Worm (Caenorhabditis elegans) whole organism, L3 larva: ENCODE results near the gene mksr-2.
A peak's percentile ranks its signal among the peaks of the same experiment; 100 is the strongest.

Experiments used
- R02D3.7 ChIP-seq: fragments of 150-350 bp; optimal IDR thresholded peaks from 2 replicates; lab custom pipeline; 2014; ENCODE audit warnings: missing biosample characterization, missing genetic modification characterization
- ZK546.5 ChIP-seq: sonication (generic microtip); optimal IDR thresholded peaks from 2 replicates; lab custom pipeline; 2017; ENCODE audit warnings: missing biosample characterization, missing genetic modification characterization
- aly-2 ChIP-seq: fragments of 150-350 bp; optimal IDR thresholded peaks from 2 replicates; lab custom pipeline; 2014; ENCODE audit warnings: missing biosample characterization, missing genetic modification characterization
- ama-1 ChIP-seq: fragments of 150-350 bp; optimal IDR thresholded peaks from 2 replicates; lab custom pipeline; 2018
- ceh-28 ChIP-seq: fragments of 150-350 bp; optimal IDR thresholded peaks from 2 replicates; lab custom pipeline; 2014; ENCODE audit warnings: missing biosample characterization, missing genetic modification reagents, missing genetic modification characterization
- ceh-82 ChIP-seq: fragments of 150-350 bp; optimal IDR thresholded peaks from 2 replicates; lab custom pipeline; 2014; ENCODE audit warnings: missing biosample characterization, missing genetic modification characterization
- daf-12 ChIP-seq: fragments of 150-350 bp; optimal IDR thresholded peaks from 2 replicates; lab custom pipeline; 2014; ENCODE audit warnings: missing biosample characterization, missing genetic modification reagents, missing genetic modification characterization
- egl-27 ChIP-seq: sonication (generic microtip); optimal IDR thresholded peaks from 4 replicates; lab custom pipeline; 2017; ENCODE audit warnings: missing biosample characterization, missing genetic modification reagents, missing genetic modification characterization
- egl-5 ChIP-seq: fragments of 150-350 bp; optimal IDR thresholded peaks from 2 replicates; lab custom pipeline; 2017; ENCODE audit warnings: missing biosample characterization, missing genetic modification reagents, missing genetic modification characterization, inconsistent platforms
- elt-1 ChIP-seq: fragments of 150-350 bp; optimal IDR thresholded peaks from 2 replicates; lab custom pipeline; 2014; ENCODE audit warnings: missing biosample characterization, missing genetic modification characterization
- elt-2 ChIP-seq: sonication (generic microtip); optimal IDR thresholded peaks from 2 replicates; lab custom pipeline; 2016; ENCODE audit warnings: missing genetic modification reagents, mild to moderate bottlenecking, missing genetic modification characterization, missing compliant biosample characterization
- elt-3 ChIP-seq, 3 experiments: fragments of 150-350 bp in 1 of 3; sonication (generic microtip) in 2 of 3; optimal IDR thresholded peaks; 2 replicates in 2 of 3; 4 replicates in 1 of 3; lab custom pipeline; 2014 to 2017; ENCODE audit warnings: missing biosample characterization in 3 of 3, missing genetic modification characterization in 3 of 3
- eor-1 ChIP-seq, 2 experiments: fragments of 150-350 bp; optimal IDR thresholded peaks; 2 replicates each; lab custom pipeline; 2014 to 2018; ENCODE audit warnings: missing biosample characterization in 2 of 2, missing genetic modification characterization in 2 of 2
- fkh-2 ChIP-seq: fragments of 150-350 bp; optimal IDR thresholded peaks from 2 replicates; lab custom pipeline; 2014; ENCODE audit warnings: missing biosample characterization, missing genetic modification reagents, missing genetic modification characterization
- fos-1 ChIP-seq: fragments of 150-350 bp; optimal IDR thresholded peaks from 2 replicates; lab custom pipeline; 2014; ENCODE audit warnings: missing biosample characterization, missing genetic modification characterization
- jun-1 ChIP-seq: fragments of 150-350 bp; optimal IDR thresholded peaks from 2 replicates; lab custom pipeline; 2014; ENCODE audit warnings: missing biosample characterization, missing genetic modification reagents, missing genetic modification characterization
- lin-15B ChIP-seq: fragments of 150-350 bp; optimal IDR thresholded peaks from 2 replicates; lab custom pipeline; 2014; ENCODE audit warnings: missing biosample characterization, missing genetic modification characterization
- lin-39 ChIP-seq: fragments of 150-350 bp; optimal IDR thresholded peaks from 2 replicates; lab custom pipeline; 2018; ENCODE audit warnings: missing biosample characterization, missing genetic modification reagents, missing genetic modification characterization
- lsy-12 ChIP-seq: sonication (generic microtip); optimal IDR thresholded peaks from 2 replicates; lab custom pipeline; 2016; ENCODE audit warnings: mild to moderate bottlenecking, missing genetic modification characterization, missing compliant biosample characterization
- mdl-1 ChIP-seq: fragments of 150-350 bp; optimal IDR thresholded peaks from 2 replicates; lab custom pipeline; 2014; ENCODE audit warnings: missing biosample characterization, missing genetic modification characterization
- mml-1 ChIP-seq: fragments of 150-350 bp; sonication (generic microtip); optimal IDR thresholded peaks from 3 replicates; lab custom pipeline; 2014; ENCODE audit warnings: missing biosample characterization, missing genetic modification characterization
- nfya-1 ChIP-seq: sonication (generic microtip); optimal IDR thresholded peaks from 2 replicates; lab custom pipeline; 2017; ENCODE audit warnings: missing genetic modification characterization, mild to moderate bottlenecking, missing compliant biosample characterization, antibody characterized with exemption, moderate library complexity; ENCODE audit not compliant: insufficient read depth
- nhr-11 ChIP-seq: fragments of 150-350 bp; optimal IDR thresholded peaks from 2 replicates; lab custom pipeline; 2014; ENCODE audit warnings: missing biosample characterization, missing genetic modification characterization
- nhr-23 ChIP-seq: fragments of 150-350 bp; optimal IDR thresholded peaks from 2 replicates; lab custom pipeline; 2014; ENCODE audit warnings: missing biosample characterization, missing genetic modification reagents, missing genetic modification characterization
- nhr-237 ChIP-seq: fragments of 150-350 bp; optimal IDR thresholded peaks from 2 replicates; lab custom pipeline; 2014; ENCODE audit warnings: missing biosample characterization, missing genetic modification characterization
- nhr-25 ChIP-seq: sonication (generic microtip); optimal IDR thresholded peaks from 2 replicates; lab custom pipeline; 2017; ENCODE audit warnings: missing biosample characterization, missing genetic modification characterization
- nhr-28 ChIP-seq: fragments of 150-350 bp; optimal IDR thresholded peaks from 2 replicates; lab custom pipeline; 2014; ENCODE audit warnings: missing biosample characterization, missing genetic modification characterization
- nhr-43 ChIP-seq: sonication (generic microtip); optimal IDR thresholded peaks from 2 replicates; lab custom pipeline; 2016; ENCODE audit warnings: mild to moderate bottlenecking, missing genetic modification characterization, missing compliant biosample characterization; ENCODE audit not compliant: poor library complexity, severe bottlenecking
- nhr-67 ChIP-seq: fragments of 150-350 bp; optimal IDR thresholded peaks from 2 replicates; lab custom pipeline; 2014; ENCODE audit warnings: missing biosample characterization, missing genetic modification characterization
- nhr-76 ChIP-seq: fragments of 150-350 bp; sonication (generic microtip); optimal IDR thresholded peaks from 5 replicates; lab custom pipeline; 2014; ENCODE audit warnings: missing biosample characterization, missing genetic modification characterization
- pha-4 ChIP-seq: fragments of 150-350 bp; optimal IDR thresholded peaks from 2 replicates; lab custom pipeline; 2014; ENCODE audit warnings: missing biosample characterization, missing genetic modification reagents, missing genetic modification characterization
- sea-2 ChIP-seq: fragments of 150-350 bp; sonication (generic microtip); optimal IDR thresholded peaks from 4 replicates; lab custom pipeline; 2014; ENCODE audit warnings: missing biosample characterization, missing genetic modification reagents, missing genetic modification characterization
- skn-1 ChIP-seq: fragments of 150-350 bp; optimal IDR thresholded peaks from 2 replicates; lab custom pipeline; 2014; ENCODE audit warnings: missing biosample characterization, missing genetic modification characterization
- snpc-4 ChIP-seq: fragments of 150-350 bp; optimal IDR thresholded peaks from 2 replicates; lab custom pipeline; 2014; ENCODE audit warnings: missing biosample characterization, missing genetic modification characterization
- tbx-2 ChIP-seq: sonication (generic microtip); optimal IDR thresholded peaks from 2 replicates; lab custom pipeline; 2016; ENCODE audit warnings: mild to moderate bottlenecking, missing genetic modification characterization, missing compliant biosample characterization
- unc-39 ChIP-seq: sonication (generic microtip); optimal IDR thresholded peaks from 4 replicates; lab custom pipeline; 2017; ENCODE audit warnings: missing biosample characterization, missing genetic modification characterization
- unc-62 ChIP-seq: fragments of 150-350 bp; sonication (generic microtip); optimal IDR thresholded peaks from 4 replicates; lab custom pipeline; 2014; ENCODE audit warnings: missing biosample characterization, missing genetic modification reagents, missing genetic modification characterization

mksr-2 gene

ce11 chrIV:2334012-2334411 is 27.7 kb upstream of the mksr-2 start:
- TF ChIP-seq nhr-43: no peak
- TF ChIP-seq jun-1 (tag; lab: Kevin White, UChicago): no peak
- no peak for TF ChIP-seq lin-39 (tag; lab: Kevin White, UChicago)
- no peak for TF ChIP-seq nhr-25 (tag; lab: Kevin White, UChicago)
- no peak for TF ChIP-seq fkh-2 (tag; lab: Kevin White, UChicago)
- no peak for TF ChIP-seq egl-5 (tag; lab: Kevin White, UChicago)
- TF ChIP-seq nhr-11 (tag; lab: Kevin White, UChicago): no peak
- no peak for TF ChIP-seq nhr-76 (tag; lab: Kevin White, UChicago)
- no peak for TF ChIP-seq fos-1
- no peak for TF ChIP-seq elt-1 (tag; lab: Kevin White, UChicago)
- no peak for TF ChIP-seq nhr-237 (tag; lab: Kevin White, UChicago)
- no peak for TF ChIP-seq mml-1
- no peak for TF ChIP-seq unc-39 (tag; lab: Kevin White, UChicago)
- TF ChIP-seq nfya-1: no peak
- TF ChIP-seq sea-2 (GFP tag; lab: Kevin White, UChicago): no peak
- TF ChIP-seq ceh-82: no peak

DNA sequence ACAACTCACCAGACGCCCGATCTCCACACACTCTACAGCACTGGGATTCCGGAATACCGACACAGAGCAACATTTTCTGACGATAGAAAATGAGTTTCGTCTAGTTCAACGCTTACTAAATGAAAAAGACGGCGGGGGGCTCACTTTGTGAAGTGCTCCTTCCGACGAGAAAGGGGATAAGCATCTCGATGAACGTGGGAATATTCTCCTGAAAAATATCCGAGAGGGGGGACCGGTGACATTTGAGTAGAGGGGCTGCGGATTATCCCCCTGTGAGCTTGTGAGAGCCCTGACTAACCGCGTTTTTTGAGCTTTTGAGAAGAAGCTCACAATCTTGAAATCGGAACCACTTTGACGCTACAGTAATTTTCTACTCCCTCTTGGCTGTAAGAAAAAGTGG is 23.2 kb upstream of the mksr-2 start, which contains the start of gene nhr-236:
Gene nhr-236 (minus strand): TSS at position 101 of the 400 bp plus-strand sequence.
- TF ChIP-seq pha-4 (tag; lab: Kevin White, UChicago) (no peak), nhr-76 (tag; lab: Kevin White, UChicago) (no peak), elt-2 (tag; lab: Kevin White, UChicago) (no peak), nhr-237 (tag; lab: Kevin White, UChicago) (no peak), lin-15B (no peak), snpc-4 (tag; lab: Kevin White, UChicago) (no peak), aly-2 (no peak), sea-2 (GFP tag; lab: Kevin White, UChicago) (no peak), mml-1 (no peak), elt-1 (tag; lab: Kevin White, UChicago) (no peak), nhr-67 (tag; lab: Kevin White, UChicago) (no peak), egl-27 (tag; lab: Kevin White, UChicago) (no peak), nhr-43 (no peak), elt-3 (tag; optimal IDR thresholded peaks at IDR 0.05; lab: Kevin White, UChicago) (no peak), nhr-28 (tag; lab: Kevin White, UChicago) (no peak), ama-1 (lab: Kevin White, UChicago) (no peak), ceh-82 (no peak), ZK546.5 (tag; lab: Kevin White, UChicago) (no peak)

ce11 chrIV:2327317-2327716 is 21.0 kb upstream of the mksr-2 start:
- TF ChIP-seq nhr-43: no peak
- peak; percentile 49 for TF ChIP-seq ceh-28 (tag; lab: Kevin White, UChicago)

DNA sequence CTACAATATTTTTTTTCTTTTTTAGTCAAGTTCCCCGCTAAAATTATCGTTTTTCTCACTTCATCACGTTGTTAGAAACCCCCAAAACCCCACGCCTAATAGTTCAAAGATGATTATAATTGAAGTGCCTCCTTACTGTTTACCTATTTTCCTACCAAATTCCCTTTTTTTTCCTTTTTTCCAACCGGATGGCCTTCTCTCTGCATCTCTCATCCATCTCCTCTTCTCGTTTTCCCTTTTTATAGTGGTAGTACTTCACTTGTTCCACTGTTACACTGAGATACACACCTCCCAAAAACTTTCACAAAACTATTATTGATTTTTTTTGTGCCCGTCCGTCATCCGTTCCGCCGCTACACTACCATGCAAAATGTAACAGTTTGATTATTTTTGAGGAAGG is 16.7 kb upstream of the mksr-2 start, which contains the start of gene nsy-4:
Gene nsy-4 (plus strand): TSS at position 274 of the 400 bp plus-strand sequence.
- no peak for TF ChIP-seq egl-5 (tag; lab: Kevin White, UChicago)
- TF ChIP-seq fkh-2 (tag; lab: Kevin White, UChicago): no peak
- TF ChIP-seq R02D3.7 (tag; lab: Kevin White, UChicago): no peak
- TF ChIP-seq egl-27 (tag; lab: Kevin White, UChicago): no peak
- no peak for TF ChIP-seq eor-1 (tag; optimal IDR thresholded peaks at IDR 0.05; lab: Kevin White, UChicago)
- TF ChIP-seq ama-1 (lab: Kevin White, UChicago): no peak
- no peak for TF ChIP-seq lsy-12
- no peak for TF ChIP-seq unc-62 (GFP tag; lab: Kevin White, UChicago)
- no peak for TF ChIP-seq unc-39 (tag; lab: Kevin White, UChicago)
- no peak for TF ChIP-seq nhr-23 (tag; lab: Kevin White, UChicago)
- TF ChIP-seq elt-2 (tag; lab: Kevin White, UChicago): no peak
- no peak for TF ChIP-seq nhr-28 (tag; lab: Kevin White, UChicago)
- no peak for TF ChIP-seq daf-12 (tag; lab: Kevin White, UChicago)
- no peak for TF ChIP-seq tbx-2 (tag; lab: Kevin White, UChicago)
- no peak for TF ChIP-seq skn-1
- no peak for TF ChIP-seq lin-39 (tag; lab: Kevin White, UChicago)
- no peak for TF ChIP-seq mdl-1 (tag; lab: Kevin White, UChicago)
- TF ChIP-seq elt-1 (tag; lab: Kevin White, UChicago): no peak
- TF ChIP-seq sea-2 (GFP tag; lab: Kevin White, UChicago): no peak
